Worm (Caenorhabditis elegans): ENCODE data around the gene F36H9.2.

DNA sequence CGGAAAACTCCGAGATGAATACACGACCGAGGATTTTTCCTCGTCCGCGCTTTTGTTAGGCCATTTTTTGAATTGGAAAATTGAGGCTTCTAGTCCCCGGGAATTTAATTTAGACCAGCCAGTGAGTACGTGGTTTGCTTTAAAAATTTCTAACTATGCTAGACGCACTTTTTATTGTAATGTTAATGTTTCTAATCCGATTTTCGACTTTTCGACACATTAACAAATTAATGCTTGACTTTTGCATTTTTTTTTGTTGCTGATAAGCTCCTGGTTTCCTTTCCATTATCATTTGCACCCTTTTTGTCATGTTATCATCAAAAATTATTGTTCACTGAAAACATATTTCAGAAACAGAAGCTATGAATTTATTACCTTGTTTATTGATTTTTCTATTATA, 31.4 kb upstream of the F36H9.2 start, which contains the start of gene clec-204:
- TF ChIP-seq egl-27 (tag; optimal IDR thresholded peaks at IDR 0.05), result no peak
- TF ChIP-seq fos-1 (tag; optimal IDR thresholded peaks at IDR 0.05), result peak; percentile 28
- no peak for TF ChIP-seq unc-55 (GFP tag; optimal IDR thresholded peaks at IDR 0.05)
- TF ChIP-seq lin-13 (GFP tag; optimal IDR thresholded peaks at IDR 0.05), result no peak
- no peak for TF ChIP-seq elt-3 (tag; optimal IDR thresholded peaks at IDR 0.05)
- TF ChIP-seq nhr-25 (tag; optimal IDR thresholded peaks at IDR 0.05), result no peak
- no peak for TF ChIP-seq unc-62 (GFP tag; optimal IDR thresholded peaks at IDR 0.05)
- no peak for TF ChIP-seq ztf-1 (GFP tag; conservative IDR thresholded peaks at IDR 0.05)
- no peak for TF ChIP-seq mdl-1 (tag; optimal IDR thresholded peaks at IDR 0.05)
